Fruit fly (Drosophila melanogaster): ENCODE data around the gene CG3819.

The CG3819 gene

dm6 chr3L:18890283-18891175 is 31.4 kb downstream of the CG3819 start, which contains the start of gene CG3961 (continued):
- TF ChIP-seq Fer3 (tag; optimal IDR thresholded peaks at IDR 0.05) (peak; percentile 94), CG2202 (tag; optimal IDR thresholded peaks at IDR 0.05) (peak; percentile 98), Taf1 (GFP tag; IDR thresholded peaks at IDR 0.05) (peak; percentile 51; the same call in 1 of the 2 replicates), NC2β (GFP tag; optimal IDR thresholded peaks at IDR 0.05) (peak; percentile 89), CG1647 (GFP tag; optimal IDR thresholded peaks at IDR 0.05) (peak; percentile 69), Abd-B (GFP tag; optimal IDR thresholded peaks at IDR 0.05) (peak; percentile 97)

dm6 chr3L:18889222-18889866 is 32.6 kb downstream of the CG3819 start:
- TF ChIP-seq Ets65A (GFP tag) (peak; percentile 76), sob (GFP tag; IDR thresholded peaks at IDR 0.05) (0 out of 2 replicates have a peak, but pooled peaks have one; percentile 5), Med (GFP tag) (peak; percentile 78), nom (GFP tag; optimal IDR thresholded peaks at IDR 0.05) (peak; percentile 89), bsh (GFP tag; optimal IDR thresholded peaks at IDR 0.05) (peak in 1 of 2 experiments; percentile 44), Usf (GFP tag; optimal IDR thresholded peaks at IDR 0.05) (no peak), CG6683 (GFP tag; optimal IDR thresholded peaks at IDR 0.05) (no peak), D19A (tag; optimal IDR thresholded peaks at IDR 0.05) (peak; percentile 64)

dm6 chr3L:18881613-18882012 is 40.3 kb downstream of the CG3819 start:
- TF ChIP-seq Lpt (GFP tag; optimal IDR thresholded peaks at IDR 0.05) (no peak), D19A (tag; optimal IDR thresholded peaks at IDR 0.05) (peak; percentile 12), Hr51 (GFP tag; optimal IDR thresholded peaks at IDR 0.05) (no peak), CG4328 (GFP tag; optimal IDR thresholded peaks at IDR 0.05) (peak; percentile 93), org-1 (GFP tag; optimal IDR thresholded peaks at IDR 0.05) (peak; percentile 58)

dm6 chr3L:18872440-18872839 is 49.5 kb downstream of the CG3819 start, which contains the start of the genes Rad9 and Uggt:
TSS of gene Rad9 (minus strand) at chr3L:18872553.
TSS of gene Uggt (plus strand) at chr3L:18872747.
- TF ChIP-seq sc (optimal IDR thresholded peaks at IDR 0.05), result no peak
- no peak for TF ChIP-seq sc (GFP tag; optimal IDR thresholded peaks at IDR 0.05)
- TF ChIP-seq HmgZ (tag; optimal IDR thresholded peaks at IDR 0.05), result peak; percentile 48
- TF ChIP-seq oc (tag; optimal IDR thresholded peaks at IDR 0.05), result no peak
- peak; percentile 7 for TF ChIP-seq lilli (GFP tag; optimal IDR thresholded peaks at IDR 0.05)
- TF ChIP-seq Hr3 (GFP tag; optimal IDR thresholded peaks at IDR 0.05), result peak; percentile 7
- no peak for TF ChIP-seq CG8388 (GFP tag; optimal IDR thresholded peaks at IDR 0.05)
- no peak for TF ChIP-seq CG12236 (GFP tag; optimal IDR thresholded peaks at IDR 0.05)
- TF ChIP-seq CG13287 (GFP tag; IDR thresholded peaks at IDR 0.05; ENCODE audit: partially characterized antibody), result peak; percentile 78
- peak; percentile 6 for TF ChIP-seq CG17359 (tag; optimal IDR thresholded peaks at IDR 0.05)
- TF ChIP-seq nerfin-1 (tag; optimal IDR thresholded peaks at IDR 0.05), result peak; percentile 27
- 0 out of 3 replicates have a peak, but pooled peaks have one; percentile 45 for TF ChIP-seq Doc3 (GFP tag; IDR thresholded peaks at IDR 0.05; ENCODE audit: partially characterized antibody)
- TF ChIP-seq seq (GFP tag; IDR thresholded peaks at IDR 0.05), result 0 out of 2 replicates have a peak, but pooled peaks have one; percentile 13
- no peak for TF ChIP-seq Hmr (GFP tag; optimal IDR thresholded peaks at IDR 0.05)
- peak; percentile 82 for TF ChIP-seq CG9797 (GFP tag; optimal IDR thresholded peaks at IDR 0.05)
- no peak for TF ChIP-seq lbe (GFP tag; optimal IDR thresholded peaks at IDR 0.05)
- peak; percentile 51 for TF ChIP-seq CG10979 (tag; optimal IDR thresholded peaks at IDR 0.05)
- TF ChIP-seq danr (GFP tag; IDR thresholded peaks at IDR 0.05), result no peak
- TF ChIP-seq CG30403 (GFP tag; optimal IDR thresholded peaks at IDR 0.05), result peak; percentile 35
- no peak for TF ChIP-seq chinmo (GFP tag; IDR thresholded peaks at IDR 0.05; ENCODE audit: partially characterized antibody)
- peak; percentile 20 for TF ChIP-seq az2 (GFP tag; optimal IDR thresholded peaks at IDR 0.05)
- peak; percentile 96 for TF ChIP-seq stwl (tag; optimal IDR thresholded peaks at IDR 0.05)
- TF ChIP-seq YL-1 (GFP tag; optimal IDR thresholded peaks at IDR 0.05), result peak; percentile 22
- peak; percentile 69 for TF ChIP-seq trem (tag; optimal IDR thresholded peaks at IDR 0.05)
- TF ChIP-seq zfh1 (GFP tag; IDR thresholded peaks at IDR 0.05), result no peak

All from whole organism, embryonic.